Worm (Caenorhabditis elegans) whole organism, L1 larva: ENCODE data around the gene skr-18.

Experiments used
- F16B12.6 ChIP-seq: fragments of 150-350 bp; optimal IDR thresholded peaks from 2 replicates; lab custom pipeline; 2014; ENCODE audit warnings: missing biosample characterization, missing genetic modification characterization
- alr-1 ChIP-seq: fragments of 200-800 bp; sonication (Bioruptor generic); optimal IDR thresholded peaks from 2 replicates; lab custom pipeline; 2018; ENCODE audit warnings: borderline replicate concordance, mild to moderate bottlenecking, missing genetic modification characterization, missing compliant biosample characterization
- aly-2 ChIP-seq: fragments of 150-350 bp; optimal IDR thresholded peaks from 2 replicates; lab custom pipeline; 2014; ENCODE audit warnings: missing biosample characterization, missing genetic modification characterization
- blmp-1 ChIP-seq: fragments of 150-350 bp; optimal IDR thresholded peaks from 2 replicates; lab custom pipeline; 2014; ENCODE audit warnings: missing biosample characterization, missing genetic modification characterization
- ceh-8 ChIP-seq: fragments of 200-800 bp; sonication (Bioruptor generic); optimal IDR thresholded peaks from 2 replicates; lab custom pipeline; 2018; ENCODE audit warnings: mild to moderate bottlenecking, missing genetic modification characterization, moderate library complexity, missing compliant biosample characterization
- ceh-82 ChIP-seq, 3 experiments: fragments of 150-350 bp in 1 of 3; sonication (generic microtip) in 2 of 3; optimal IDR thresholded peaks; 2 replicates each; lab custom pipeline; 2014 to 2017; ENCODE audit warnings: missing biosample characterization in 3 of 3, missing genetic modification characterization in 3 of 3
- ces-1 ChIP-seq: fragments of 150-350 bp; optimal IDR thresholded peaks from 2 replicates; lab custom pipeline; 2014; ENCODE audit warnings: missing biosample characterization, missing genetic modification reagents, missing genetic modification characterization
- dpl-1 ChIP-seq, 3 experiments: fragments of 150-350 bp in 2 of 3; sonication (generic microtip) in 1 of 3; optimal IDR thresholded peaks; 2 replicates each; lab custom pipeline; 2014 to 2017; ENCODE audit warnings: missing biosample characterization in 3 of 3, missing genetic modification characterization in 3 of 3, missing genetic modification reagents in 3 of 3
- dsc-1 ChIP-seq: sonication (generic microtip); optimal IDR thresholded peaks from 2 replicates; lab custom pipeline; 2016; ENCODE audit warnings: mild to moderate bottlenecking, missing genetic modification characterization, missing compliant biosample characterization
- efl-1 ChIP-seq, 4 experiments: fragments of 150-350 bp; optimal IDR thresholded peaks in 3 of 4; peaks in 1 of 4; 1 replicate in 1 of 4; 2 replicates in 3 of 4; lab custom pipeline; 2014; ENCODE audit warnings: missing biosample characterization in 2 of 4, missing genetic modification characterization in 2 of 4, missing genetic modification reagents in 2 of 4
- elt-3 ChIP-seq, 6 experiments: fragments of 150-350 bp in 1 of 6; sonication (generic microtip); optimal IDR thresholded peaks; 2 replicates each; lab custom pipeline; 2017 to 2018; ENCODE audit warnings: missing biosample characterization in 6 of 6, missing genetic modification characterization in 6 of 6, inconsistent platforms in 1 of 6
- fkh-4 ChIP-seq: sonication (generic microtip); optimal IDR thresholded peaks from 2 replicates; lab custom pipeline; 2016; ENCODE audit warnings: missing compliant biosample characterization, missing genetic modification characterization, borderline replicate concordance
- fos-1 ChIP-seq: fragments of 150-350 bp; optimal IDR thresholded peaks from 2 replicates; lab custom pipeline; 2014; ENCODE audit warnings: missing biosample characterization, missing genetic modification characterization
- grh-1 ChIP-seq: fragments of 200-800 bp; sonication (Bioruptor generic); IDR thresholded peaks from 2 replicates; pipeline ENCODE4 v1.3.6; 2022; ENCODE audit warnings: missing genetic modification reagents, missing genetic modification characterization, missing compliant biosample characterization
- isw-1 ChIP-seq: fragments of 200-800 bp; sonication (Bioruptor generic); IDR thresholded peaks from 2 replicates; pipeline ENCODE4 v1.3.6; 2022; ENCODE audit warnings: missing genetic modification characterization, missing compliant biosample characterization
- lin-13 ChIP-seq: fragments of 150-350 bp; optimal IDR thresholded peaks from 2 replicates; lab custom pipeline; 2014; ENCODE audit warnings: missing biosample characterization, missing genetic modification reagents, missing genetic modification characterization
- lin-15B ChIP-seq: fragments of 150-350 bp; sonication (generic microtip); optimal IDR thresholded peaks from 3 replicates; lab custom pipeline; 2014; ENCODE audit warnings: missing biosample characterization, missing genetic modification characterization
- lin-35 ChIP-seq, 2 experiments: fragments of 150-350 bp; optimal IDR thresholded peaks; 2 replicates each; lab custom pipeline; 2014; ENCODE audit warnings: missing biosample characterization in 2 of 2, missing genetic modification characterization in 2 of 2, missing genetic modification reagents in 2 of 2
- lin-39 ChIP-seq: fragments of 150-350 bp; optimal IDR thresholded peaks from 2 replicates; lab custom pipeline; 2014; ENCODE audit warnings: missing biosample characterization, missing genetic modification reagents, missing genetic modification characterization
- lsy-2 ChIP-seq, 2 experiments: fragments of 150-350 bp; optimal IDR thresholded peaks; 2 replicates each; lab custom pipeline; 2014; ENCODE audit warnings: missing biosample characterization in 2 of 2, missing genetic modification characterization in 2 of 2
- mep-1 ChIP-seq: fragments of 150-350 bp; optimal IDR thresholded peaks from 2 replicates; lab custom pipeline; 2014; ENCODE audit warnings: missing biosample characterization, missing genetic modification characterization
- nhr-11 ChIP-seq: fragments of 150-350 bp; optimal IDR thresholded peaks from 2 replicates; lab custom pipeline; 2014; ENCODE audit warnings: missing biosample characterization, missing genetic modification characterization
- nhr-12 ChIP-seq: sonication (generic microtip); optimal IDR thresholded peaks from 2 replicates; lab custom pipeline; 2017; ENCODE audit warnings: missing biosample characterization, missing genetic modification characterization
- nhr-237 ChIP-seq: fragments of 150-350 bp; optimal IDR thresholded peaks from 2 replicates; lab custom pipeline; 2014; ENCODE audit warnings: missing biosample characterization, missing genetic modification characterization
- nhr-71 ChIP-seq: sonication (generic microtip); optimal IDR thresholded peaks from 2 replicates; lab custom pipeline; 2016; ENCODE audit warnings: mild to moderate bottlenecking, missing genetic modification characterization, moderate library complexity, missing compliant biosample characterization
- nhr-77 ChIP-seq: fragments of 150-350 bp; optimal IDR thresholded peaks from 2 replicates; lab custom pipeline; 2014; ENCODE audit warnings: missing biosample characterization, missing genetic modification characterization
- pag-3 ChIP-seq: sonication (generic microtip); optimal IDR thresholded peaks from 2 replicates; lab custom pipeline; 2017; ENCODE audit warnings: missing genetic modification characterization, mild to moderate bottlenecking, missing compliant biosample characterization, antibody characterized with exemption, borderline replicate concordance; ENCODE audit not compliant: insufficient read depth
- pax-3 ChIP-seq: fragments of 200-800 bp; sonication (Bioruptor generic); optimal IDR thresholded peaks from 2 replicates; lab custom pipeline; 2018; ENCODE audit warnings: mild to moderate bottlenecking, missing genetic modification characterization, moderate library complexity, missing compliant biosample characterization
- pqm-1 ChIP-seq: sonication (generic microtip); optimal IDR thresholded peaks from 3 replicates; lab custom pipeline; 2017; ENCODE audit warnings: missing biosample characterization, missing genetic modification characterization
- rnt-1 ChIP-seq: sonication (generic microtip); optimal IDR thresholded peaks from 2 replicates; lab custom pipeline; 2016; ENCODE audit warnings: mild to moderate bottlenecking, missing genetic modification characterization, moderate library complexity, missing compliant biosample characterization
- snpc-4 ChIP-seq: fragments of 150-350 bp; optimal IDR thresholded peaks from 2 replicates; lab custom pipeline; 2014; ENCODE audit warnings: missing biosample characterization, missing genetic modification characterization
- sptf-1 ChIP-seq: fragments of 150-350 bp; optimal IDR thresholded peaks from 2 replicates; lab custom pipeline; 2014; ENCODE audit warnings: missing biosample characterization, missing genetic modification characterization
- swsn-7 ChIP-seq: sonication (generic microtip); optimal IDR thresholded peaks from 2 replicates; lab custom pipeline; 2016; ENCODE audit warnings: missing genetic modification characterization, missing compliant biosample characterization
- tbx-2 ChIP-seq: sonication (generic microtip); optimal IDR thresholded peaks from 2 replicates; lab custom pipeline; 2016; ENCODE audit warnings: missing genetic modification characterization, missing compliant biosample characterization
- unc-130 ChIP-seq: fragments of 150-350 bp; optimal IDR thresholded peaks from 2 replicates; lab custom pipeline; 2017; ENCODE audit warnings: missing biosample characterization, missing genetic modification characterization, inconsistent platforms
- zip-4 ChIP-seq: fragments of 200-800 bp; sonication (Bioruptor generic); optimal IDR thresholded peaks from 2 replicates; lab custom pipeline; 2018; ENCODE audit warnings: mild to moderate bottlenecking, missing genetic modification characterization, moderate library complexity, missing compliant biosample characterization

skr-18 gene

ce11 chrIV:842630-843029, 47.4 kb upstream of the skr-18 start (continued):
- TF ChIP-seq sptf-1 (tag; lab: Kevin White, UChicago) = no peak
- no peak for TF ChIP-seq nhr-12
- TF ChIP-seq dsc-1 (tag; lab: Kevin White, UChicago) = peak; percentile 55
- TF ChIP-seq tbx-2 (tag; lab: Kevin White, UChicago) = peak; percentile 37
- peak; percentile 24 for TF ChIP-seq fos-1 (tag; lab: Kevin White, UChicago)
- TF ChIP-seq nhr-237 (tag; lab: Kevin White, UChicago) = no peak
- peak; percentile 8 for TF ChIP-seq aly-2 (tag; lab: Kevin White, UChicago)
- TF ChIP-seq lin-15B (tag; lab: Kevin White, UChicago) = no peak
- no peak for TF ChIP-seq alr-1 (tag; lab: Kevin White, UChicago)
- TF ChIP-seq nhr-71 (tag; lab: Kevin White, UChicago) = no peak
- TF ChIP-seq elt-3 (tag; optimal IDR thresholded peaks at IDR 0.05; lab: Kevin White, UChicago) = peak in 1 of 6 experiments; percentile 34
- no peak for TF ChIP-seq pax-3 (tag; lab: Kevin White, UChicago)
- no peak for TF ChIP-seq nhr-11 (tag; lab: Kevin White, UChicago)
- TF ChIP-seq rnt-1 = no peak
- peak; percentile 53 for TF ChIP-seq swsn-7 (tag; lab: Kevin White, UChicago)
- TF ChIP-seq ces-1 = no peak
- TF ChIP-seq grh-1 = no peak
- TF ChIP-seq ceh-8 (GFP tag; lab: Kevin White, UChicago) = no peak
- peak; percentile 41 for TF ChIP-seq lin-13 (GFP tag; lab: Kevin White, UChicago)
- TF ChIP-seq ceh-82 (tag; optimal IDR thresholded peaks at IDR 0.05; lab: Kevin White, UChicago) = peak; percentile 6 to 66 (median 23)
- no peak for TF ChIP-seq unc-130 (tag; lab: Kevin White, UChicago)
- TF ChIP-seq, all 84 proteins: peak for 28

ce11 chrIV:842095-842494, 46.9 kb upstream of the skr-18 start, which contains the start of gene Y55F3BR.6:
Y55F3BR.6 (minus strand) TSS chrIV:842126.
- TF ChIP-seq lin-35 (GFP tag; optimal IDR thresholded peaks at IDR 0.05; lab: Kevin White, UChicago) (peak; percentile 29 to 70), efl-1 (optimal IDR thresholded peaks at IDR 0.05; lab: Kevin White, UChicago) (peak; percentile 65 to 97), efl-1 (GFP tag; optimal IDR thresholded peaks at IDR 0.05 in 1 of 2; lab: Kevin White, UChicago) (peak; percentile 82 to 93), nhr-77 (tag; lab: Kevin White, UChicago) (no peak), alr-1 (tag; lab: Kevin White, UChicago) (no peak), pqm-1 (tag; lab: Kevin White, UChicago) (no peak), grh-1 (no peak), pag-3 (tag; lab: Kevin White, UChicago) (no peak), dpl-1 (GFP tag; optimal IDR thresholded peaks at IDR 0.05; lab: Kevin White, UChicago) (peak; percentile 27 to 71 (median 57)), lin-39 (tag; lab: Kevin White, UChicago) (no peak), F16B12.6 (tag; lab: Kevin White, UChicago) (peak; percentile 58), lin-13 (GFP tag; lab: Kevin White, UChicago) (no peak), isw-1 (no peak)

ce11 chrIV:833517-833916, 38.3 kb upstream of the skr-18 start:
- TF ChIP-seq blmp-1 (peak; percentile 99), dpl-1 (GFP tag; optimal IDR thresholded peaks at IDR 0.05; lab: Kevin White, UChicago) (peak in 1 of 3 experiments; percentile 6), lsy-2 (tag; optimal IDR thresholded peaks at IDR 0.05; lab: Kevin White, UChicago) (peak in 1 of 2 experiments; percentile 7), fkh-4 (tag; lab: Kevin White, UChicago) (no peak), mep-1 (tag; lab: Kevin White, UChicago) (peak; percentile 29)

ce11 chrIV:831796-832486, 36.7 kb upstream of the skr-18 start, which contains the start of the genes madf-1 and Y55F3BR.10:
madf-1 (minus strand) TSS chrIV:831896.
Y55F3BR.10 (plus strand) TSS chrIV:832436.
- no peak for TF ChIP-seq zip-4
- no peak for TF ChIP-seq snpc-4 (tag; lab: Kevin White, UChicago)
